Fruit fly (Drosophila melanogaster) whole organism, embryonic: ENCODE measurements around the gene CG8861.

ENCODE experiments used
- Awh ChIP-seq: fragments of 200-800 bp; sonication (Bioruptor generic); IDR thresholded peaks from 2 replicates; pipeline ENCODE4, ENCODE4 v1.3.6; 2022; ENCODE audit warnings: missing biosample characterization, missing genetic modification characterization
- Bdp1 ChIP-seq: fragments of 200-800 bp; sonication (Bioruptor generic); optimal IDR thresholded peaks from 3 replicates; lab custom pipeline; 2016; ENCODE audit warnings: missing biosample characterization, missing genetic modification characterization
- C15 ChIP-seq: fragments of 200-800 bp; sonication (Bioruptor generic); IDR thresholded peaks from 3 replicates; pipeline ENCODE4 v1.3.6; 2022; ENCODE audit warnings: missing biosample characterization, missing genetic modification characterization
- CG12659 ChIP-seq: fragments of 200-800 bp; sonication (Bioruptor generic); optimal IDR thresholded peaks from 3 replicates; lab custom pipeline; 2017; ENCODE audit warnings: mild to moderate bottlenecking, missing biosample characterization, missing genetic modification reagents, missing genetic modification characterization
- CG13287 ChIP-seq: fragments of 200-800 bp; sonication (Bioruptor generic); IDR thresholded peaks from 2 replicates; pipeline ENCODE4 v1.3.6; 2022; ENCODE audit warnings: missing biosample characterization, missing genetic modification characterization; ENCODE audit not compliant: partially characterized antibody
- CG15269 ChIP-seq: fragments of 200-800 bp; sonication (Bioruptor generic); optimal IDR thresholded peaks from 2 replicates; lab custom pipeline; 2018; ENCODE audit warnings: missing biosample characterization, mild to moderate bottlenecking, missing genetic modification characterization, moderate library complexity
- CG16863 ChIP-seq: fragments of 200-800 bp; sonication (Bioruptor generic); optimal IDR thresholded peaks from 3 replicates; lab custom pipeline; 2016; ENCODE audit warnings: missing biosample characterization, missing genetic modification characterization
- CG17568 ChIP-seq: fragments of 200-800 bp; sonication (Bioruptor generic); optimal IDR thresholded peaks from 2 replicates; lab custom pipeline; 2018; ENCODE audit warnings: missing biosample characterization, mild to moderate bottlenecking, missing genetic modification characterization, moderate library complexity
- CG17912 ChIP-seq: fragments of 200-800 bp; sonication (Bioruptor generic); optimal IDR thresholded peaks from 2 replicates; lab custom pipeline; 2018; ENCODE audit warnings: missing biosample characterization, mild to moderate bottlenecking, missing genetic modification characterization
- CG2199 ChIP-seq: fragments of 200-800 bp; sonication (Bioruptor generic); IDR thresholded peaks from 3 replicates; pipeline ENCODE4 v1.3.6; 2022; ENCODE audit warnings: missing biosample characterization, missing genetic modification characterization
- CG2712 ChIP-seq: fragments of 200-800 bp; optimal IDR thresholded peaks from 3 replicates; lab custom pipeline; 2019; ENCODE audit warnings: missing biosample characterization, mild to moderate bottlenecking, missing genetic modification characterization, moderate library complexity
- CG3281 ChIP-seq: fragments of 200-800 bp; sonication (Bioruptor generic); optimal IDR thresholded peaks from 3 replicates; lab custom pipeline; 2017; ENCODE audit warnings: missing biosample characterization, mild to moderate bottlenecking, missing genetic modification characterization
- CG3407 ChIP-seq: fragments of 200-800 bp; sonication (Bioruptor generic); optimal IDR thresholded peaks from 2 replicates; lab custom pipeline; 2018; ENCODE audit warnings: missing biosample characterization, mild to moderate bottlenecking, missing genetic modification characterization
- CG4424 ChIP-seq: fragments of 200-800 bp; sonication (Bioruptor generic); optimal IDR thresholded peaks from 3 replicates; lab custom pipeline; 2016; ENCODE audit warnings: missing biosample characterization, missing genetic modification characterization
- CG5953 ChIP-seq: fragments of 200-800 bp; sonication (Bioruptor generic); IDR thresholded peaks from 2 replicates; pipeline ENCODE4 v1.3.6; 2022; ENCODE audit warnings: missing biosample characterization, missing genetic modification characterization
- CG6813 ChIP-seq: fragments of 200-800 bp; sonication (Bioruptor generic); optimal IDR thresholded peaks from 2 replicates; lab custom pipeline; 2017; ENCODE audit warnings: missing biosample characterization, missing genetic modification characterization, mild to moderate bottlenecking, moderate library complexity, missing genetic modification reagents
- CG7372 ChIP-seq: fragments of 200-800 bp; sonication (Bioruptor generic); IDR thresholded peaks from 2 replicates; pipeline ENCODE4 v1.3.6; 2022; ENCODE audit warnings: missing biosample characterization, missing genetic modification characterization
- CG7963 ChIP-seq: fragments of 200-800 bp; sonication (Bioruptor generic); IDR thresholded peaks from 3 replicates; pipeline ENCODE4 v1.3.6; 2022; ENCODE audit warnings: missing biosample characterization, missing genetic modification characterization; ENCODE audit not compliant: partially characterized antibody
- CG8478 ChIP-seq: fragments of >200 bp; optimal IDR thresholded peaks from 2 replicates; lab custom pipeline; 2018
- CG9215 ChIP-seq: fragments of 200-800 bp; sonication (Bioruptor generic); IDR thresholded peaks from 2 replicates; pipeline ENCODE4 v1.3.6; 2022; ENCODE audit warnings: missing biosample characterization, missing genetic modification characterization
- CG9932 ChIP-seq: fragments of 200-800 bp; sonication (Bioruptor generic); IDR thresholded peaks from 2 replicates; pipeline ENCODE4 v1.3.6; 2022; ENCODE audit warnings: missing biosample characterization, missing genetic modification characterization
- Camta ChIP-seq: fragments of 200-800 bp; sonication (Bioruptor generic); optimal IDR thresholded peaks from 2 replicates; lab custom pipeline; 2016; ENCODE audit warnings: missing biosample characterization, missing genetic modification characterization
- CkIIα-i1 ChIP-seq: fragments of 200-800 bp; sonication (Bioruptor generic); IDR thresholded peaks from 2 replicates; pipeline ENCODE4 v1.3.6; 2022; ENCODE audit warnings: missing biosample characterization, missing genetic modification characterization
- D19A ChIP-seq: fragments of 200-800 bp; optimal IDR thresholded peaks from 3 replicates; lab custom pipeline; 2019; ENCODE audit warnings: missing biosample characterization, mild to moderate bottlenecking, missing genetic modification characterization, moderate library complexity
- Dad ChIP-seq: fragments of 200-800 bp; sonication (Bioruptor generic); optimal IDR thresholded peaks from 3 replicates; lab custom pipeline; 2016; ENCODE audit warnings: missing biosample characterization, missing genetic modification characterization
- Fer2 ChIP-seq: fragments of 200-800 bp; sonication (Bioruptor generic); optimal IDR thresholded peaks from 2 replicates; lab custom pipeline; 2018; ENCODE audit warnings: missing biosample characterization, mild to moderate bottlenecking, missing genetic modification characterization, moderate library complexity
- HLHmδ ChIP-seq: fragments of 200-800 bp; sonication (Bioruptor generic); optimal IDR thresholded peaks from 2 replicates; lab custom pipeline; 2018; ENCODE audit warnings: missing biosample characterization, mild to moderate bottlenecking, missing genetic modification characterization, moderate library complexity
- MBD-R2 ChIP-seq: fragments of 200-800 bp; sonication (Bioruptor generic); IDR thresholded peaks from 2 replicates; pipeline ENCODE4 v1.3.6; 2022; ENCODE audit warnings: missing biosample characterization, missing genetic modification characterization
- Nf-YC ChIP-seq: fragments of 200-800 bp; optimal IDR thresholded peaks from 3 replicates; lab custom pipeline; 2019; ENCODE audit warnings: missing biosample characterization, mild to moderate bottlenecking, missing genetic modification characterization, moderate library complexity
- Oli ChIP-seq: fragments of 200-800 bp; sonication (Bioruptor generic); optimal IDR thresholded peaks from 2 replicates; lab custom pipeline; 2018; ENCODE audit warnings: missing biosample characterization, mild to moderate bottlenecking, missing genetic modification characterization, moderate library complexity
- Pdp1 ChIP-seq, 2 experiments: fragments of 200-800 bp; sonication (Bioruptor generic); optimal IDR thresholded peaks; 3 replicates each; lab custom pipeline; 2016; ENCODE audit warnings: missing biosample characterization in 2 of 2, missing genetic modification characterization in 2 of 2, mild to moderate bottlenecking in 1 of 2, moderate library complexity in 1 of 2
- ac ChIP-seq: fragments of 200-800 bp; sonication (Bioruptor generic); optimal IDR thresholded peaks from 3 replicates; lab custom pipeline; 2017; ENCODE audit warnings: missing biosample characterization, mild to moderate bottlenecking, missing genetic modification characterization
- br ChIP-seq: fragments of >200 bp; optimal IDR thresholded peaks from 2 replicates; lab custom pipeline; 2017
- cad ChIP-seq: fragments of >200 bp; optimal IDR thresholded peaks from 2 replicates; lab custom pipeline; 2017; ENCODE audit warnings: missing biosample characterization, missing genetic modification characterization
- crp ChIP-seq, 2 experiments: fragments of 200-800 bp; sonication (Bioruptor generic); optimal IDR thresholded peaks; 2 replicates in 1 of 2; 3 replicates in 1 of 2; lab custom pipeline; 2017; ENCODE audit warnings: missing biosample characterization in 2 of 2, missing genetic modification characterization in 2 of 2, mild to moderate bottlenecking in 1 of 2, moderate library complexity in 1 of 2
- disco-r ChIP-seq: fragments of 200-800 bp; sonication (Bioruptor generic); optimal IDR thresholded peaks from 2 replicates; lab custom pipeline; 2016; ENCODE audit warnings: missing biosample characterization, missing genetic modification characterization
- dmrt99B ChIP-seq: fragments of 200-800 bp; sonication (Bioruptor generic); optimal IDR thresholded peaks from 2 replicates; lab custom pipeline; 2018; ENCODE audit warnings: missing biosample characterization, mild to moderate bottlenecking, missing genetic modification characterization, moderate library complexity
- emc ChIP-seq: fragments of 200-800 bp; sonication (Bioruptor generic); optimal IDR thresholded peaks from 2 replicates; lab custom pipeline; 2016; ENCODE audit warnings: missing biosample characterization, missing genetic modification characterization
- fd102C ChIP-seq: fragments of 200-800 bp; sonication (Bioruptor generic); optimal IDR thresholded peaks from 2 replicates; lab custom pipeline; 2018; ENCODE audit warnings: missing biosample characterization, mild to moderate bottlenecking, missing genetic modification characterization, moderate library complexity
- ham ChIP-seq: fragments of 200-800 bp; sonication (Bioruptor generic); IDR thresholded peaks from 2 replicates; pipeline ENCODE4 v1.3.6; 2022; ENCODE audit warnings: missing biosample characterization, missing genetic modification characterization
- ind ChIP-seq: fragments of 200-800 bp; sonication (Bioruptor generic); optimal IDR thresholded peaks from 3 replicates; lab custom pipeline; 2016; ENCODE audit warnings: missing biosample characterization, missing genetic modification characterization
- kni ChIP-seq: fragments of 200-800 bp; sonication (Bioruptor generic); optimal IDR thresholded peaks from 3 replicates; lab custom pipeline; 2017; ENCODE audit warnings: mild to moderate bottlenecking, missing biosample characterization, missing genetic modification reagents, missing genetic modification characterization
- lola ChIP-seq, 3 experiments: fragments of >200 bp in 2 of 3; fragments of 200-800 bp in 1 of 3; sonication (Bioruptor generic) in 1 of 3; optimal IDR thresholded peaks; 2 replicates each; lab custom pipeline; 2017 to 2019; ENCODE audit warnings: missing biosample characterization in 3 of 3, missing genetic modification characterization in 3 of 3, mild to moderate bottlenecking in 1 of 3, moderate library complexity in 1 of 3
- onecut ChIP-seq: fragments of 200-800 bp; sonication (Bioruptor generic); IDR thresholded peaks from 2 replicates; pipeline ENCODE4 v1.3.6; 2022; ENCODE audit warnings: missing biosample characterization, missing genetic modification characterization
- run ChIP-seq: fragments of 200-800 bp; sonication (Bioruptor generic); optimal IDR thresholded peaks from 3 replicates; lab custom pipeline; 2018; ENCODE audit warnings: missing biosample characterization, mild to moderate bottlenecking, missing genetic modification characterization
- schlank ChIP-seq: fragments of 200-800 bp; sonication (Bioruptor generic); optimal IDR thresholded peaks from 2 replicates; lab custom pipeline; 2018; ENCODE audit warnings: missing biosample characterization, mild to moderate bottlenecking, missing genetic modification characterization
- sens ChIP-seq: fragments of 200-800 bp; sonication (Bioruptor generic); peaks from one replicate; lab custom pipeline; 2016; ENCODE audit warnings: missing biosample characterization, missing genetic modification characterization
- sima ChIP-seq: fragments of 200-800 bp; sonication (Bioruptor generic); optimal IDR thresholded peaks from 2 replicates; lab custom pipeline; 2016; ENCODE audit warnings: missing biosample characterization, missing genetic modification characterization
- tll ChIP-seq, 2 experiments: fragments of 200-800 bp in 1 of 2; fragments of >200 bp in 1 of 2; sonication (Bioruptor generic) in 1 of 2; optimal IDR thresholded peaks; 2 replicates each; lab custom pipeline; 2017 to 2019; ENCODE audit warnings: missing biosample characterization in 2 of 2, missing genetic modification characterization in 2 of 2, mild to moderate bottlenecking in 1 of 2, moderate library complexity in 1 of 2

The CG8861 gene

DNA sequence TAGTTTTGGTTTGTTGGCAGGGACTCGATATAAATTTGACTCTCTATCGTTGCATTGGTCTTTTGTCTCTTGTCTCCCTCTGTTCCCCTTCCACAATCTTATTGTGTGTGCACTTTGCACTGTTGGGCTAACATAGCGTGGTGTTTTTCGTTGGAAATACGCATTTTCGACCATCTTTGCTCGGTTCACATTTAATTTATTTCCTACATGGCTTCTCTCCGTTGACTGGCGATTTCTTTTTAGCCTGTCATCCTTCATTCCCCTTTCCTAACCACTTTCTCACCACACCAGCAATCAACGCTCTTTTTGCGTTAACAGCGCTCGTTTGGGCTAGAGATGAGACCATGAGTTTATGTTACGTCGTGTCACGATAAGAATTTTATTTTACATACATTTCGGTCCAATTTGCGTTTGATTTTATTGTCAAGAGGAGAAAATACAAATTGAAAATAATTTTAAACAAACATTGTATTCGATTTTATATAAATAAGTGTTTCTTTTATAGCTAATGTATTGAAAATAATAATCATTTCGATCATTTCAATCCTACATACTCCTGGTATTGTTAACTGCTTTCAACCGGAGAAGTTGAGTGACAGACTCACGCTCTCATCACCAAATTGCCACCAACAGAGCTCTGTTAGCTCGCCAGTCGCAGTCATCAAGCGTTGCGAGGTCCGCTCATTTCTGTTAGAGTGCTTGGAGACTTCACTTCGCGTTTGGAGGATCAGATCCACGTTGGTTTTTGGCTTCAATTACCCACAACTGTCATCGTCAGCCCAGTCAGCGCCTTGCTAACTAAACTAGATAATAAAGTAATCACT, 13.1 kb upstream of the CG8861 start:
- peak; percentile 60 for TF ChIP-seq schlank
- peak; percentile 78 for TF ChIP-seq CG12659 (GFP tag; lab: Kevin White, UChicago)
- peak; percentile 56 for TF ChIP-seq kni (GFP tag; lab: Kevin White, UChicago)
- no peak for TF ChIP-seq CG8478 (lab: Kevin White, UChicago)
- TF ChIP-seq CG2712 (tag; lab: Kevin White, UChicago), result peak; percentile 85
- no peak for TF ChIP-seq CkIIα-i1
- TF ChIP-seq MBD-R2 (GFP tag; lab: Robert Waterston, UW), result peak; percentile 52; the same call in 1 of the 2 replicates
- TF ChIP-seq HLHmδ (GFP tag; lab: Kevin White, UChicago), result peak; percentile 94
- TF ChIP-seq CG2199 (GFP tag; lab: Robert Waterston, UW), result peak; percentile 86; the same call in 2 of the 3 replicates
- TF ChIP-seq Awh (GFP tag; lab: Robert Waterston, UW), result no peak
- TF ChIP-seq lola (GFP tag; optimal IDR thresholded peaks at IDR 0.05; lab: Kevin White, UChicago), result peak in 1 of 3 experiments; percentile 74
- no peak for TF ChIP-seq CG17912 (GFP tag; lab: Kevin White, UChicago)
- peak in 1 of 2 experiments; percentile 16 for TF ChIP-seq crp (GFP tag; optimal IDR thresholded peaks at IDR 0.05; lab: Kevin White, UChicago)
- peak; percentile 68 for TF ChIP-seq D19A (tag; lab: Kevin White, UChicago)
- no peak for TF ChIP-seq tll (GFP tag; optimal IDR thresholded peaks at IDR 0.05; lab: Kevin White, UChicago)
- TF ChIP-seq Camta (GFP tag; lab: Kevin White, UChicago), result peak; percentile 6
- peak; percentile 73 for TF ChIP-seq Oli (tag; lab: Kevin White, UChicago)
- TF ChIP-seq onecut (GFP tag; lab: Robert Waterston, UW), result peak; percentile 69
- peak; percentile 40 for TF ChIP-seq CG17568 (GFP tag; lab: Kevin White, UChicago)
- TF ChIP-seq Nf-YC (tag; lab: Kevin White, UChicago), result peak; percentile 85
- peak; percentile 64; the same call in 2 of the 3 replicates for TF ChIP-seq CG7963 (GFP tag; lab: Robert Waterston, UW)
- peak; percentile 30 for TF ChIP-seq Bdp1 (GFP tag; lab: Kevin White, UChicago)
- peak; percentile 11 for TF ChIP-seq emc (GFP tag; lab: Kevin White, UChicago)
- no peak for TF ChIP-seq sima (GFP tag; lab: Kevin White, UChicago)
- no peak for TF ChIP-seq C15 (GFP tag; lab: Robert Waterston, UW)
- peak; percentile 60 for TF ChIP-seq CG6813
- TF ChIP-seq dmrt99B (tag; lab: Kevin White, UChicago), result peak; percentile 82
- peak; percentile 79 for TF ChIP-seq CG4424
- peak; percentile 90 for TF ChIP-seq CG3281 (GFP tag; lab: Kevin White, UChicago)
- peak; percentile 95 for TF ChIP-seq CG13287
- peak; percentile 43 for TF ChIP-seq run
- TF ChIP-seq sens, result peak; percentile 84
- peak; percentile 42; the same call in 1 of the 2 replicates for TF ChIP-seq CG7372 (GFP tag; lab: Robert Waterston, UW)
- peak; percentile 84 for TF ChIP-seq CG15269
- peak; percentile 51 for TF ChIP-seq Dad (GFP tag; lab: Kevin White, UChicago)
- TF ChIP-seq CG9932 (GFP tag; lab: Robert Waterston, UW), result peak; percentile 85
- no peak for TF ChIP-seq ac (GFP tag; lab: Kevin White, UChicago)
- TF ChIP-seq br (lab: Kevin White, UChicago), result no peak
- TF ChIP-seq Fer2 (tag; lab: Kevin White, UChicago), result peak; percentile 75
- TF ChIP-seq fd102C, result peak; percentile 36
- no peak; the same call in 1 of the 2 replicates for TF ChIP-seq ham (GFP tag; lab: Robert Waterston, UW)
- no peak for TF ChIP-seq cad (GFP tag; lab: Kevin White, UChicago)
- peak; percentile 71 for TF ChIP-seq ind (GFP tag; lab: Kevin White, UChicago)
- no peak; the same call in 1 of the 2 replicates for TF ChIP-seq CG9215
- peak; percentile 5 for TF ChIP-seq CG16863 (GFP tag; lab: Kevin White, UChicago)
- TF ChIP-seq Pdp1 (GFP tag; optimal IDR thresholded peaks at IDR 0.05; lab: Kevin White, UChicago), result peak; percentile 45
- no peak for TF ChIP-seq disco-r (GFP tag; lab: Kevin White, UChicago)
- TF ChIP-seq CG5953 (GFP tag; lab: Robert Waterston, UW), result no peak
- peak; percentile 68 for TF ChIP-seq CG3407 (GFP tag; lab: Kevin White, UChicago)
